Fruit fly (Drosophila melanogaster) whole organism, pupa: Measurements from ENCODE around the gene Prosalpha6T.

Source experiments
- CG12605 ChIP-seq: fragments of 200-800 bp; sonication (Bioruptor generic); IDR thresholded peaks from 2 replicates; pipeline ENCODE4 v1.3.6; 2022; ENCODE audit warnings: missing biosample characterization, missing genetic modification characterization
- CG13204 ChIP-seq: fragments of 200-800 bp; sonication (Bioruptor generic); optimal IDR thresholded peaks from 2 replicates; lab custom pipeline; 2018; ENCODE audit warnings: missing biosample characterization, mild to moderate bottlenecking, missing genetic modification characterization, moderate library complexity
- CG32121 ChIP-seq: fragments of 200-800 bp; sonication (Bioruptor generic); IDR thresholded peaks from 2 replicates; pipeline ENCODE4 v1.3.6; 2022; ENCODE audit warnings: missing biosample characterization, missing genetic modification characterization
- CG8159 ChIP-seq: fragments of 200-800 bp; sonication (Bioruptor generic); optimal IDR thresholded peaks from 3 replicates; lab custom pipeline; 2018; ENCODE audit warnings: missing biosample characterization, mild to moderate bottlenecking, missing genetic modification characterization, moderate library complexity
- CG8301 ChIP-seq: fragments of 200-800 bp; sonication (Bioruptor generic); optimal IDR thresholded peaks from 2 replicates; lab custom pipeline; 2018; ENCODE audit warnings: missing biosample characterization, mild to moderate bottlenecking, missing genetic modification characterization
- CG9948 ChIP-seq: fragments of 200-800 bp; sonication (Bioruptor generic); optimal IDR thresholded peaks from 2 replicates; lab custom pipeline; 2018; ENCODE audit warnings: missing biosample characterization, mild to moderate bottlenecking, missing genetic modification characterization, moderate library complexity
- D1 ChIP-seq: fragments of 200-800 bp; sonication (Bioruptor generic); optimal IDR thresholded peaks from 2 replicates; lab custom pipeline; 2018; ENCODE audit warnings: missing biosample characterization, mild to moderate bottlenecking, missing genetic modification characterization, moderate library complexity
- EcR ChIP-seq: fragments of 200-800 bp; sonication (Bioruptor generic); optimal IDR thresholded peaks from 3 replicates; lab custom pipeline; 2019; ENCODE audit warnings: missing biosample characterization, missing genetic modification characterization, mild to moderate bottlenecking, moderate library complexity, missing genetic modification reagents
- Ets98B ChIP-seq: fragments of 200-800 bp; sonication (Bioruptor generic); IDR thresholded peaks from 2 replicates; pipeline ENCODE4 v1.3.6; 2022; ENCODE audit warnings: missing biosample characterization, missing genetic modification characterization
- Pif1B ChIP-seq: fragments of 200-800 bp; sonication (Bioruptor generic); optimal IDR thresholded peaks from 3 replicates; lab custom pipeline; 2016; ENCODE audit warnings: missing biosample characterization, missing genetic modification characterization
- Snoo ChIP-seq: fragments of 200-800 bp; sonication (Bioruptor generic); optimal IDR thresholded peaks from 3 replicates; lab custom pipeline; 2017; ENCODE audit warnings: missing biosample characterization, mild to moderate bottlenecking, missing genetic modification characterization, inconsistent platforms
- rn ChIP-seq: fragments of 200-800 bp; sonication (Bioruptor generic); IDR thresholded peaks from 2 replicates; pipeline ENCODE4 v1.3.6; 2022; ENCODE audit warnings: missing biosample characterization, missing genetic modification characterization

DNA sequence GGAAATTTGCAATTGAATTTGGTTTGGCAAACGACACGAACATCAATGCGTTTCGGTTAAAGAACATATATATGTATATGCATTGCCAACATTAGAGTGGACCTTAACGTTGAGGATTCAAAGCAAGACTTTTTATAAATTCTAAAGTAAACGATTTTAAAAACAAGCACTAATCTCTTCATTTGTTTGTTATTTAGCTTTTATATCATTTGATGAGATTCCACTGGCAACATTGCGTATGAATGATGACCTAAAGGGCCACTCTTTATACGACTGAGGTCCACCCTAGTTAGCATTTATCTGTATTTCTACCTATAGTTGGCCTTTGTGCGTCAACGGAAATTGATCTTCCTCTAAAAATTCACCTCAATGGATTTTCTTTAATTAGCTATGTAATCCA lies 26.9 kb downstream of the Prosalpha6T start:
- TF ChIP-seq rn (no peak), CG12605 (GFP tag; lab: Robert Waterston, UW) (no peak), CG13204 (GFP tag; lab: Kevin White, UChicago) (no peak), Snoo (tag; lab: Kevin White, UChicago) (no peak), EcR (GFP tag; lab: Kevin White, UChicago) (no peak), CG9948 (tag; lab: Kevin White, UChicago) (no peak), Pif1B (GFP tag; lab: Kevin White, UChicago) (peak; percentile 26), D1 (tag; lab: Kevin White, UChicago) (no peak), CG8301 (tag; lab: Kevin White, UChicago) (peak; percentile 60), CG8159 (tag; lab: Kevin White, UChicago) (peak; percentile 72), Ets98B (GFP tag; lab: Robert Waterston, UW) (peak; percentile 70), CG32121 (GFP tag; lab: Robert Waterston, UW) (peak; percentile 53)
